Worm (Caenorhabditis elegans) whole organism, L4/young adult: ENCODE results near the gene F55C9.14.

ENCODE experiments used
- W03F9.2 ChIP-seq: fragments of 150-350 bp; optimal IDR thresholded peaks from 2 replicates; lab custom pipeline; 2014; ENCODE audit warnings: missing biosample characterization, missing genetic modification characterization
- dao-5 ChIP-seq: sonication (generic microtip); optimal IDR thresholded peaks from 2 replicates; lab custom pipeline; 2016; ENCODE audit warnings: missing genotype, missing genetic modification characterization, moderate library complexity, missing compliant biosample characterization
- him-1 ChIP-seq: sonication (generic microtip); optimal IDR thresholded peaks from 2 replicates; lab custom pipeline; 2016; ENCODE audit warnings: missing genotype, missing genetic modification reagents, missing genetic modification characterization, missing compliant biosample characterization

Gene F55C9.14

DNA sequence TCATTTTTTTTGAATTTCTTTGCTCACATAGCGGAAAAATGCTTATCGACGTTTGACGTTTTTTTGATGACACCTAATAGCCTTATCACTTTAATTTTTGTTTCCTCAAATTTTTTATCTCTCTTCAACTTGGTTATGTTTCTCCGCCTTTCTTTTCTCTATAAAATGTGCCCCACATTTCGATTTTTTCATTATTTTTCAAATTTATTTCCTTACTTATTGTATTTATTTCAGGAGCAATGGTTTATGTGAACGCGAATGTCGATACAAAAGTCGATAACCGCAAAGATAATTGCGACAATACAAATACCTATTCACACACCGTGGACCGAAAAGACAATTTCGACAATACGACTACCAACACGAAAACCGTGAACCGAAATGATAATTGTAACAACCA, 21.0 kb downstream of the F55C9.14 start, which contains the start of gene sdz-6:
Gene sdz-6, plus strand, starts transcription at position 229 of the 400 bp plus-strand sequence.
- no peak for TF ChIP-seq him-1 (tag; lab: Kevin White, UChicago)
- no peak for TF ChIP-seq dao-5 (tag; lab: Kevin White, UChicago)
- no peak for TF ChIP-seq W03F9.2 (tag; lab: Kevin White, UChicago)

DNA sequence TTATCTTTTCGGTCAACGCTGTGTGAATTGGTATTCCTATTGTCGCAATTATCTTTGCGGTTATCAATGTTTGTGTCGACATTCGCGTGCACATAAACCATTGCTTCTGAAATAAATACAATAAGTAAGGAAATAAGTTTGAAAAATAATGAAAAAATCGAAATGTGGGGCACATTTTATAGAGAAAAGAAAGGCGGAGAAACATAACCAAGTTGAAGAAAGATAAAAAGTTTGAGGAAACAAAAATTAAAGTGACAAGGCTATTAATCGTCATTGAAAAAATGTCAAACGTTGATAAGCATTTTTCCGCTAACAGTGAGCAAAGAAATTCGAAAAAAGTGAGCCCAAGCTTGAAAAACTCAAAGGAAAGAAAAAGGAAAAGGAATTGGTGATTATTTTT, 23.0 kb downstream of the F55C9.14 start, which contains the start of gene C43D7.4:
Gene C43D7.4, minus strand, starts transcription at position 101 of the 400 bp plus-strand sequence.
- no peak for TF ChIP-seq dao-5 (tag; lab: Kevin White, UChicago)

DNA sequence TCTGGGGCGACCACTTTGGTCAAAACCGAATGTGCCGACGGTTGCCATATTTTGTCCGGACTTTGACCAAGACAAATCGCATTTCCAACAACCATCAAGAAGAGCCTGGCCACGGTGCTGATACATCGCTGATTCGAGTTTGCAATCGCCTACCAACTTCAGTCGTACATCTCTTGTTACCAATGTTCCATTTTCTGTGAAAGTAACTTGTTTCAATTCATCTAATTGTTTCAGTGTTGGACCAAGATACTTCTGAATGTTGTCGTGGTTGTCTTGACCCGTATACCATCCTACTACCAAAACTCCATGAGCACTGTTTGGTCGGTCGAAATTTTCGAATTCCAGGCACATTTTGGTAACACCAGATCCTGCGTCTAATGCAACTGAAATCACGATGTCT, 26.1 kb downstream of the F55C9.14 start:
- TF ChIP-seq dao-5 (tag; lab: Kevin White, UChicago) (no peak), him-1 (tag; lab: Kevin White, UChicago) (no peak), W03F9.2 (tag; lab: Kevin White, UChicago) (no peak)

DNA sequence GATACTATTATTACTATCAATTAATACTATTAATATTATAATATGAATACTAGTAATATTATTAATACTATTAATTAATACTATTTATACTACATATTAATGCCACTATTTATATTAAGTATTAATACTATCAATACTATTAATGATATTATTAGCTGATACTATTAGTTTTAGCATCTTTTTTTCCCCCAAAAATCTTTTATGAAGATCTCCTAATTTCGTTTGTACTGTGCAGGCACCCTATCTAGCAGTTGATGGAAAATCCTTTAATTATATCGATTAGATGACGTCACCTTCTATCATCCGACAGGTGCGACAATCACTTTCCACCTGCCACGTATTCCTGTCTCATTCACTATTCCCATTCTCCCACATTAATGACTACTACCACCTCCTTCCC, 29.9 kb downstream of the F55C9.14 start, which contains the start of gene fbxb-65:
Gene fbxb-65, plus strand, starts transcription at position 301 of the 400 bp plus-strand sequence.
- TF ChIP-seq him-1 (tag; lab: Kevin White, UChicago) = no peak
- no peak for TF ChIP-seq W03F9.2 (tag; lab: Kevin White, UChicago)
- no peak for TF ChIP-seq dao-5 (tag; lab: Kevin White, UChicago)

DNA sequence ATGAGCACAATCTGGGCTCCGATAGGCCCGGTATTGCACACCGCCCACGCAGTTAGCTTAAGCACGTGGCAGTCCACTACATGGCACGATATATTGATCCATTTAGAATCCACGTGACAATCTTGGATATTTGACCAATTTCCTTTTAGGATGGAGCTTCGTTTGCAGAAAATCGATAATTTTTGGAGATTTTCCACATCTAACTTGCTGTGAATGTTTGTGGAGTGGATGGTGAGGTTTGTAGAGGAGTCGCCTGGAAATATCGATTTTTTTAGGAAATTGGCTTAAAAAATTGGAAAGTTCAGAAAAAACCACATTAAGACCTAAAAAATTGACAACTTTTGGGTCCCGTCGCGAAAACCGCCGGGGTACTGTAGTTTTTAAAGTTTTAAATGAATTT, 38.0 kb downstream of the F55C9.14 start:
- TF ChIP-seq him-1 (tag; lab: Kevin White, UChicago) (no peak), W03F9.2 (tag; lab: Kevin White, UChicago) (no peak), dao-5 (tag; lab: Kevin White, UChicago) (no peak)
